Fruit fly (Drosophila melanogaster): ENCODE measurements around the gene Tom40.

DNA sequence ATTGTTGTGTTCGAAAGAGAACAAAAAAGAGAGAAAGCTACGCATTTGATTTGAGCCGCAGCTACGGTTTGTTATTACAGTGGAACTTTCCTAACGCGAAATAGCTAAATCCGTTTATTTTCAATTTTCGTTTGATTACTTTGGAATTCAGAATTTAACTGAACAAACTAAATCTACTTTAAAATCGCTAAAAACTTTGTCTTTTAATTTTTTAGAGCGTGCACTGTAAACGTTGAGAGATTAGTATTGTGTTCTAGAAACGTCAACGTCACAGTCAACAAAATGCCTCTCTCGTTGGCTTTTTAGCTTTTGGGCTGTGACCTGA is 44.0 kb upstream of the Tom40 start:
- TF ChIP-seq Hr39 (GFP tag; optimal IDR thresholded peaks at IDR 0.05), result peak; percentile 78
- peak; percentile 27 for TF ChIP-seq Lpt (GFP tag; optimal IDR thresholded peaks at IDR 0.05)
